Fruit fly (Drosophila melanogaster) whole organism, wandering third instar larva: ENCODE data around the gene Pcmt.

Source experiments
- Abd-B ChIP-seq: fragments of >200 bp; optimal IDR thresholded peaks from 2 replicates; lab custom pipeline; 2017; ENCODE audit warnings: missing biosample characterization, missing genetic modification characterization
- dsf ChIP-seq: sonication (Bioruptor generic); optimal IDR thresholded peaks from 2 replicates; lab custom pipeline; 2016; ENCODE audit warnings: missing biosample characterization, missing genetic modification characterization, borderline replicate concordance
- h ChIP-seq: fragments of 200-800 bp; sonication (Bioruptor generic); optimal IDR thresholded peaks from 3 replicates; lab custom pipeline; 2016; ENCODE audit warnings: missing biosample characterization, mild to moderate bottlenecking, missing genetic modification characterization
- psq ChIP-seq: fragments of 200-800 bp; sonication (Bioruptor generic); optimal IDR thresholded peaks from 3 replicates; lab custom pipeline; 2017; ENCODE audit warnings: missing biosample characterization, mild to moderate bottlenecking, missing genetic modification characterization, moderate library complexity

DNA sequence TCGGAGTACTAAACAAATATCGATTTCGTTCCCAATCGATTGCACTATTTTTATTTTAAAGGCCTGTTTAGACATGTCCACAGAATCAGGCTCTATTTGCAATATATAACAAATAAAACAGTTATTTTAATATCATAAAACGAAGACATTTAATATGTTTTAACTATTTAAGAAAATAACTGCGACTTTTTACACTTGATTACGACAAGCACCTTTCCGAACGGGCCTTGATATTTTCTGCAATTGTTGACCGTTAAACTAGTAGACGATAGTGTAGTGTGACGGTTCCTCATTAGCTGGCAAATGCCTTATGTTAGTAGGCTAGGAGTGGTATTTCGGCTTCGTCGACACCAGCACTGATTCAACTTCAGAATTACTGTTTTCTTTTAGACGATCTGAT, 14.5 kb upstream of the Pcmt start, which contains the start of the genes CG2931 and Rheb:
- TF ChIP-seq psq (GFP tag; lab: Kevin White, UChicago), result peak; percentile 40
- peak; percentile 69 for TF ChIP-seq h (GFP tag; lab: Kevin White, UChicago)
- TF ChIP-seq Abd-B (GFP tag; lab: Kevin White, UChicago), result no peak
- TF ChIP-seq dsf (GFP tag; lab: Kevin White, UChicago), result peak; percentile 33
